Worm (Caenorhabditis elegans) whole organism, late embryonic: ENCODE data around the gene K10C9.1.

Experiments
- ahr-1 ChIP-seq: sonication (generic microtip); optimal IDR thresholded peaks from 2 replicates; lab custom pipeline; 2016; ENCODE audit warnings: missing genetic modification characterization, missing compliant biosample characterization
- ama-1 ChIP-seq: fragments of 150-350 bp; optimal IDR thresholded peaks from 2 replicates; lab custom pipeline; 2014
- ceh-45 ChIP-seq: fragments of 200-800 bp; sonication (Bioruptor generic); IDR thresholded peaks from 2 replicates; pipeline ENCODE4 v1.3.6; 2022; ENCODE audit warnings: missing genetic modification reagents, missing genetic modification characterization, missing compliant biosample characterization
- ceh-6 ChIP-seq: fragments of 200-800 bp; sonication (Bioruptor generic); optimal IDR thresholded peaks from 2 replicates; lab custom pipeline; 2018; ENCODE audit warnings: mild to moderate bottlenecking, missing genetic modification characterization, missing compliant biosample characterization
- ets-4 ChIP-seq: sonication (generic microtip); optimal IDR thresholded peaks from 2 replicates; lab custom pipeline; 2016; ENCODE audit warnings: missing genetic modification characterization, missing compliant biosample characterization
- eyg-1 ChIP-seq: sonication (generic microtip); optimal IDR thresholded peaks from 2 replicates; lab custom pipeline; 2016; ENCODE audit warnings: missing genotype, missing genetic modification characterization, missing compliant biosample characterization
- odd-2 ChIP-seq: sonication (generic microtip); optimal IDR thresholded peaks from 2 replicates; lab custom pipeline; 2017; ENCODE audit warnings: antibody characterized with exemption, mild to moderate bottlenecking, missing genetic modification characterization, missing compliant biosample characterization
- sox-2 ChIP-seq: fragments of 200-800 bp; sonication (Bioruptor generic); IDR thresholded peaks from 2 replicates; pipeline ENCODE4 v1.3.6; 2022; ENCODE audit warnings: missing genetic modification reagents, missing genetic modification characterization, missing compliant biosample characterization
- sox-4 ChIP-seq: sonication (generic microtip); optimal IDR thresholded peaks from 2 replicates; lab custom pipeline; 2017; ENCODE audit warnings: mild to moderate bottlenecking, missing genetic modification characterization, inconsistent platforms, missing compliant biosample characterization
- tbx-7 ChIP-seq: sonication (generic microtip); optimal IDR thresholded peaks from 2 replicates; lab custom pipeline; 2016; ENCODE audit warnings: missing genotype, missing genetic modification characterization, missing compliant biosample characterization
- unc-42 ChIP-seq: sonication (generic microtip); optimal IDR thresholded peaks from 2 replicates; lab custom pipeline; 2016; ENCODE audit warnings: missing genotype, missing genetic modification characterization, missing compliant biosample characterization
- unc-86 ChIP-seq: sonication (generic microtip); optimal IDR thresholded peaks from 2 replicates; lab custom pipeline; 2016; ENCODE audit warnings: missing genetic modification characterization, missing compliant biosample characterization

- TF ChIP-seq eyg-1 (no peak), sox-2 (GFP tag; lab: Robert Waterston, UW) (no peak), unc-42 (no peak), odd-2 (tag; lab: Kevin White, UChicago) (no peak), unc-86 (tag; lab: Kevin White, UChicago) (no peak), ama-1 (lab: Kevin White, UChicago) (no peak), ahr-1 (no peak), tbx-7 (tag; lab: Kevin White, UChicago) (no peak), ets-4 (tag; lab: Kevin White, UChicago) (no peak), sox-4 (tag; lab: Kevin White, UChicago) (no peak), ceh-6 (GFP tag; lab: Kevin White, UChicago) (no peak), ceh-45 (GFP tag; lab: Robert Waterston, UW) (no peak)
Measured at ce11 chrV:1120101-1120500, 45.1 kb downstream of the K10C9.1 start.
